Worm (Caenorhabditis elegans) whole organism, L3 larva: ENCODE results near the gene B0280.7.

Experiments used
- R02D3.7 ChIP-seq: fragments of 150-350 bp; optimal IDR thresholded peaks from 2 replicates; lab custom pipeline; 2014; ENCODE audit warnings: missing biosample characterization, missing genetic modification characterization
- aly-2 ChIP-seq: fragments of 150-350 bp; optimal IDR thresholded peaks from 2 replicates; lab custom pipeline; 2014; ENCODE audit warnings: missing biosample characterization, missing genetic modification characterization
- ama-1 ChIP-seq: fragments of 150-350 bp; optimal IDR thresholded peaks from 2 replicates; lab custom pipeline; 2018
- egl-5 ChIP-seq: fragments of 150-350 bp; optimal IDR thresholded peaks from 2 replicates; lab custom pipeline; 2017; ENCODE audit warnings: missing biosample characterization, missing genetic modification reagents, missing genetic modification characterization, inconsistent platforms
- mdl-1 ChIP-seq: fragments of 150-350 bp; optimal IDR thresholded peaks from 2 replicates; lab custom pipeline; 2014; ENCODE audit warnings: missing biosample characterization, missing genetic modification characterization
- nhr-23 ChIP-seq: fragments of 150-350 bp; optimal IDR thresholded peaks from 2 replicates; lab custom pipeline; 2014; ENCODE audit warnings: missing biosample characterization, missing genetic modification reagents, missing genetic modification characterization
- unc-39 ChIP-seq: sonication (generic microtip); optimal IDR thresholded peaks from 4 replicates; lab custom pipeline; 2017; ENCODE audit warnings: missing biosample characterization, missing genetic modification characterization
- zag-1 ChIP-seq: fragments of 150-350 bp; optimal IDR thresholded peaks from 2 replicates; lab custom pipeline; 2014; ENCODE audit warnings: missing biosample characterization, missing genetic modification characterization
- ztf-11 ChIP-seq: fragments of 150-350 bp; optimal IDR thresholded peaks from 2 replicates; lab custom pipeline; 2014; ENCODE audit warnings: missing biosample characterization, missing genetic modification characterization

ce11 chrIII:7120477-7120876, 8.8 kb upstream of the B0280.7 start:
- TF ChIP-seq mdl-1 (no peak), aly-2 (tag; lab: Kevin White, UChicago) (no peak), zag-1 (tag; lab: Kevin White, UChicago) (no peak), nhr-23 (tag; lab: Kevin White, UChicago) (peak; percentile 68), egl-5 (tag; lab: Kevin White, UChicago) (no peak), unc-39 (tag; lab: Kevin White, UChicago) (no peak), ama-1 (lab: Kevin White, UChicago) (no peak), R02D3.7 (tag; lab: Kevin White, UChicago) (no peak), ztf-11 (tag; lab: Kevin White, UChicago) (no peak)
